Worm (Caenorhabditis elegans) whole organism, young adult: Measurements from ENCODE around the gene str-246.

ENCODE experiments used
- B0019.2 ChIP-seq: fragments of 200-800 bp; sonication (Bioruptor generic); conservative IDR thresholded peaks from 2 replicates; pipeline ENCODE4 v1.3.6; 2022; ENCODE audit warnings: missing genetic modification reagents, missing genetic modification characterization, missing compliant biosample characterization
- B0336.3 ChIP-seq: fragments of 200-800 bp; sonication (Bioruptor generic); IDR thresholded peaks from 2 replicates; pipeline ENCODE4 v1.3.6; 2022; ENCODE audit warnings: missing genetic modification characterization, missing compliant biosample characterization
- F57A8.1 ChIP-seq: fragments of 200-800 bp; sonication (Bioruptor generic); optimal IDR thresholded peaks from 2 replicates; lab custom pipeline; 2018; ENCODE audit warnings: mild to moderate bottlenecking, missing genetic modification characterization, moderate library complexity, missing compliant biosample characterization
- K12H6.12 ChIP-seq: fragments of 200-800 bp; sonication (Bioruptor generic); optimal IDR thresholded peaks from 2 replicates; lab custom pipeline; 2018; ENCODE audit warnings: mild to moderate bottlenecking, missing genetic modification characterization, missing compliant biosample characterization
- Y53F4B.3 ChIP-seq: fragments of 200-800 bp; sonication (Bioruptor generic); IDR thresholded peaks from 2 replicates; pipeline ENCODE4 v1.3.6; 2022; ENCODE audit warnings: missing genetic modification reagents, missing genetic modification characterization, missing compliant biosample characterization
- akir-1 ChIP-seq: fragments of 200-800 bp; sonication (Bioruptor generic); optimal IDR thresholded peaks from 2 replicates; lab custom pipeline; 2018; ENCODE audit warnings: mild to moderate bottlenecking, missing genetic modification characterization, moderate library complexity, missing compliant biosample characterization
- aptf-3 ChIP-seq: fragments of 200-800 bp; sonication (Bioruptor generic); IDR thresholded peaks from 2 replicates; pipeline ENCODE4 v1.3.6; 2022; ENCODE audit warnings: missing genetic modification characterization, missing compliant biosample characterization
- athp-1 ChIP-seq: sonication (generic microtip); optimal IDR thresholded peaks from 2 replicates; lab custom pipeline; 2017; ENCODE audit warnings: mild to moderate bottlenecking, missing genetic modification characterization, missing compliant biosample characterization
- attf-5 ChIP-seq: fragments of 200-800 bp; sonication (Bioruptor generic); optimal IDR thresholded peaks from 2 replicates; lab custom pipeline; 2018; ENCODE audit warnings: mild to moderate bottlenecking, missing genetic modification characterization, missing compliant biosample characterization
- cebp-1 ChIP-seq, 2 experiments: fragments of 200-800 bp in 1 of 2; sonication (Bioruptor generic) in 1 of 2; sonication (generic microtip) in 1 of 2; IDR thresholded peaks in 1 of 2; optimal IDR thresholded peaks in 1 of 2; 2 replicates each; pipeline versions ENCODE4 v1.3.6 to Lab custom; 2017 to 2022; ENCODE audit warnings: missing compliant biosample characterization in 2 of 2, missing genetic modification characterization in 2 of 2, mild to moderate bottlenecking in 1 of 2, missing genetic modification reagents in 1 of 2, moderate library complexity in 1 of 2
- ceh-100 ChIP-seq: fragments of 200-800 bp; sonication (Bioruptor generic); IDR thresholded peaks from 2 replicates; pipeline ENCODE4 v1.3.6; 2022; ENCODE audit warnings: missing genetic modification reagents, missing genetic modification characterization, missing compliant biosample characterization
- ceh-27 ChIP-seq: fragments of 200-800 bp; sonication (Bioruptor generic); optimal IDR thresholded peaks from 2 replicates; lab custom pipeline; 2018; ENCODE audit warnings: mild to moderate bottlenecking, missing genetic modification characterization, moderate library complexity, missing compliant biosample characterization
- ceh-79 ChIP-seq: sonication (generic microtip); optimal IDR thresholded peaks from 2 replicates; lab custom pipeline; 2017; ENCODE audit warnings: mild to moderate bottlenecking, missing genetic modification characterization, missing compliant biosample characterization
- dox-1 ChIP-seq: fragments of 200-800 bp; sonication (Bioruptor generic); IDR thresholded peaks from 2 replicates; pipeline ENCODE4 v1.3.6; 2022; ENCODE audit warnings: missing genetic modification reagents, missing genetic modification characterization, missing compliant biosample characterization
- egrh-3 ChIP-seq: fragments of 200-800 bp; sonication (Bioruptor generic); IDR thresholded peaks from 2 replicates; pipeline ENCODE4 v1.3.6; 2022; ENCODE audit warnings: missing genetic modification reagents, missing genetic modification characterization, missing compliant biosample characterization
- hlh-12 ChIP-seq: sonication (generic microtip); optimal IDR thresholded peaks from 2 replicates; lab custom pipeline; 2016; ENCODE audit warnings: missing genetic modification characterization, missing compliant biosample characterization
- hmg-1.2 ChIP-seq: fragments of 200-800 bp; sonication (Bioruptor generic); IDR thresholded peaks from 2 replicates; pipeline ENCODE4 v1.3.6; 2022; ENCODE audit warnings: missing genetic modification reagents, missing genetic modification characterization, missing compliant biosample characterization
- hrde-1 ChIP-seq: sonication (generic microtip); optimal IDR thresholded peaks from 2 replicates; lab custom pipeline; 2016; ENCODE audit warnings: missing genetic modification characterization, mild to moderate bottlenecking, missing compliant biosample characterization, moderate library complexity, missing genotype, missing genetic modification reagents, borderline replicate concordance
- hsf-1 ChIP-seq: fragments of 200-800 bp; sonication (Bioruptor generic); IDR thresholded peaks from 2 replicates; pipeline ENCODE4 v1.3.6; 2022; ENCODE audit warnings: missing genetic modification reagents, missing genetic modification characterization, missing compliant biosample characterization
- let-607 ChIP-seq, 2 experiments: fragments of 200-800 bp in 1 of 2; sonication (Bioruptor generic) in 1 of 2; sonication (generic microtip) in 1 of 2; optimal IDR thresholded peaks; 2 replicates each; lab custom pipeline; 2016 to 2018; ENCODE audit warnings: mild to moderate bottlenecking in 2 of 2, missing compliant biosample characterization in 2 of 2, missing genetic modification characterization in 2 of 2, moderate library complexity in 2 of 2, missing genotype in 1 of 2
- lin-35 ChIP-seq, 3 experiments: fragments of 150-350 bp in 2 of 3; sonication (generic microtip) in 1 of 3; optimal IDR thresholded peaks; 2 replicates each; lab custom pipeline; 2014 to 2018; ENCODE audit warnings: missing biosample characterization in 3 of 3, missing genetic modification characterization in 3 of 3, missing genetic modification reagents in 3 of 3
- lin-40 ChIP-seq: sonication (generic microtip); optimal IDR thresholded peaks from 2 replicates; lab custom pipeline; 2016; ENCODE audit warnings: missing genetic modification characterization, mild to moderate bottlenecking, missing compliant biosample characterization, missing genotype, missing genetic modification reagents
- lin-54 ChIP-seq: fragments of 200-800 bp; sonication (Bioruptor generic); optimal IDR thresholded peaks from 2 replicates; lab custom pipeline; 2018; ENCODE audit warnings: mild to moderate bottlenecking, missing genetic modification characterization, missing compliant biosample characterization
- madf-10 ChIP-seq: sonication (generic microtip); optimal IDR thresholded peaks from 2 replicates; lab custom pipeline; 2016; ENCODE audit warnings: mild to moderate bottlenecking, missing genetic modification characterization, missing compliant biosample characterization
- madf-3 ChIP-seq: fragments of 200-800 bp; sonication (Bioruptor generic); IDR thresholded peaks from 2 replicates; pipeline ENCODE4 v1.3.6; 2022; ENCODE audit warnings: missing genetic modification reagents, missing genetic modification characterization, missing compliant biosample characterization
- mel-28 ChIP-seq: sonication (generic microtip); optimal IDR thresholded peaks from 2 replicates; lab custom pipeline; 2016; ENCODE audit warnings: borderline replicate concordance, mild to moderate bottlenecking, missing genetic modification characterization, missing compliant biosample characterization
- nfyb-1 ChIP-seq: fragments of 200-800 bp; sonication (Bioruptor generic); IDR thresholded peaks from 2 replicates; pipeline ENCODE4 v1.3.6; 2022; ENCODE audit warnings: missing genetic modification reagents, missing genetic modification characterization, missing compliant biosample characterization
- nhr-179 ChIP-seq: sonication (generic microtip); optimal IDR thresholded peaks from 2 replicates; lab custom pipeline; 2016; ENCODE audit warnings: mild to moderate bottlenecking, missing genetic modification characterization, missing compliant biosample characterization
- nhr-80 ChIP-seq: sonication (generic microtip); optimal IDR thresholded peaks from 2 replicates; lab custom pipeline; 2016; ENCODE audit warnings: missing genetic modification characterization, missing compliant biosample characterization
- pbrm-1 ChIP-seq: fragments of 200-800 bp; sonication (Bioruptor generic); IDR thresholded peaks from 2 replicates; pipeline ENCODE4 v1.3.6; 2022; ENCODE audit warnings: missing genetic modification reagents, missing genetic modification characterization, missing compliant biosample characterization
- pha-4 ChIP-seq: fragments of 150-350 bp; sonication (generic microtip); optimal IDR thresholded peaks from 2 replicates; lab custom pipeline; 2014; ENCODE audit warnings: missing biosample characterization, missing genetic modification reagents, missing genetic modification characterization
- sdz-38 ChIP-seq: sonication (generic microtip); optimal IDR thresholded peaks from 2 replicates; lab custom pipeline; 2016; ENCODE audit warnings: missing genotype, missing genetic modification characterization, missing compliant biosample characterization
- sea-2 ChIP-seq: fragments of 200-800 bp; sonication (Bioruptor generic); IDR thresholded peaks from 2 replicates; pipeline ENCODE4 v1.3.6; 2022; ENCODE audit warnings: missing genetic modification characterization, missing compliant biosample characterization
- snpc-1.1 ChIP-seq: sonication (generic microtip); optimal IDR thresholded peaks from 2 replicates; lab custom pipeline; 2017; ENCODE audit warnings: missing genetic modification characterization, mild to moderate bottlenecking, missing compliant biosample characterization, antibody characterized with exemption, moderate library complexity, missing genotype, missing genetic modification reagents; ENCODE audit not compliant: insufficient read depth
- tbp1 ChIP-seq: fragments of 200-800 bp; sonication (Bioruptor generic); optimal IDR thresholded peaks from 2 replicates; lab custom pipeline; 2018; ENCODE audit warnings: mild to moderate bottlenecking, missing genetic modification characterization, missing compliant biosample characterization
- tbx-9 ChIP-seq: sonication (generic microtip); optimal IDR thresholded peaks from 2 replicates; lab custom pipeline; 2016; ENCODE audit warnings: borderline replicate concordance, missing genetic modification characterization, inconsistent platforms, missing compliant biosample characterization
- zfh-2 ChIP-seq: fragments of 200-800 bp; sonication (Bioruptor generic); conservative IDR thresholded peaks from 2 replicates; pipeline ENCODE4 v1.3.6; 2022; ENCODE audit warnings: missing genetic modification reagents, missing genetic modification characterization, missing compliant biosample characterization
- ztf-18 ChIP-seq: sonication (generic microtip); optimal IDR thresholded peaks from 2 replicates; lab custom pipeline; 2016; ENCODE audit warnings: missing genotype, mild to moderate bottlenecking, missing genetic modification characterization, missing compliant biosample characterization
- ztf-25 ChIP-seq: fragments of 200-800 bp; sonication (Bioruptor generic); IDR thresholded peaks from 2 replicates; pipeline ENCODE4 v1.3.6; 2022; ENCODE audit warnings: missing genetic modification reagents, missing genetic modification characterization, missing compliant biosample characterization
- ztf-26 ChIP-seq: sonication (generic microtip); optimal IDR thresholded peaks from 2 replicates; lab custom pipeline; 2017; ENCODE audit warnings: missing genetic modification characterization, missing compliant biosample characterization

The str-246 gene

DNA sequence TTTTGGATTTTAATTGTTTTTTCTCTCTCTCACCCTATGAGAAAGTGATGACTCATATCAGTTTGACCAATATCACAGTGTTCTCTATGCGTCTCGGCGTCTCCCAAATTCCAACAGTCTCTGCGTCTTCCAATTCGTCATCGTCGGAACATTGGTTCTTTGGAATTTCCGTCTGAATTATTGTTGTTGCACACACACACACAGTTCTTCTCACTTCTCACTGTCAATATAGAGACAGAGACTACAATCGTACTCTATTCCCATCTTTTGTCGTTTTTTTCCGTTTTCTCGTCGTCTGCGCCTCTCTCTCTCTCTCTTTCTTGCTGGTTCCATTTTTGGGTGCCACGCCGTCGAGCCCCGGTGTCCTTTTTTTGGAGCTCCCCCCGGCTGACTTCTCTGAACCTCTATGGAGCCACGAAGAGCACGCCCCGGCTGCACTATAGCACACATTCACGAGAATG lies 26.8 kb upstream of the str-246 start:
- TF ChIP-seq hmg-1.2 (peak; percentile 77; the same call in 1 of the 2 replicates), B0019.2 (no peak), pha-4 (tag; lab: Kevin White, UChicago) (peak; percentile 35), mel-28 (tag; lab: Kevin White, UChicago) (no peak), madf-3 (GFP tag; lab: Robert Waterston, UW) (no peak), attf-5 (GFP tag; lab: Kevin White, UChicago) (peak; percentile 39), ztf-25 (GFP tag; lab: Robert Waterston, UW) (no peak), lin-40 (tag; lab: Kevin White, UChicago) (peak; percentile 32), dox-1 (GFP tag; lab: Robert Waterston, UW) (peak; percentile 21; the same call in 1 of the 2 replicates), lin-35 (GFP tag; optimal IDR thresholded peaks at IDR 0.05; lab: Kevin White, UChicago) (no peak), cebp-1 (GFP tag; IDR thresholded peaks at IDR 0.05; lab: Robert Waterston, UW) (peak; percentile 11; the same call in 1 of the 2 replicates), cebp-1 (tag; optimal IDR thresholded peaks at IDR 0.05; lab: Kevin White, UChicago) (peak; percentile 29), nhr-80 (tag; lab: Kevin White, UChicago) (peak; percentile 34), ceh-100 (no peak), zfh-2 (GFP tag; lab: Robert Waterston, UW) (peak; percentile 90), akir-1 (GFP tag; lab: Kevin White, UChicago) (no peak), tbx-9 (no peak), pbrm-1 (no peak), tbp1 (GFP tag; lab: Kevin White, UChicago) (peak; percentile 13)

DNA sequence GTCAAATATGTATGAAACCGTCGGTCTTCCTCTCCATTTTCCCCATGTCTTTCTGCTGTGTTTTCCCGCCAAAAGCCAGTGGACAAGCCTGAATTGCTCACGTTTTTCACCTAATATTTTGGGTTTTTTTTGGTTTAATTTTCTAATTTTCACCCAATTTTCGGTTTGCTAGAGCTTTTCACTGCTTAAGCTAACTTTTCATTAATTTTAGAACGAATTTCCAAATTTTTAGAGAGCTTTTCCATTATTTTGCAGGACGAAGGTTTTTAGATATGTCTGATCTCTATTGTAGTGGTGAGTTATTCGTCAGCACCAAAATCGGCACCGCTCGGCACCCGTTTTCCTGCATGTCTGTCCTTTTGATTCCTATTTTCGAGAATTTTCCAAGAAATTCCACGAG lies 23.9 kb upstream of the str-246 start:
- no peak for TF ChIP-seq ceh-27
- TF ChIP-seq K12H6.12 (tag; lab: Kevin White, UChicago): no peak
- TF ChIP-seq snpc-1.1 (tag; lab: Kevin White, UChicago): no peak
- TF ChIP-seq sea-2: no peak

- no peak for TF ChIP-seq nhr-179 (tag; lab: Kevin White, UChicago)
- TF ChIP-seq ceh-79 (tag; lab: Kevin White, UChicago): no peak
- TF ChIP-seq F57A8.1 (GFP tag; lab: Kevin White, UChicago): no peak
These were observed 23.5 kb upstream of the str-246 start for ce11 chrIII:11054032-11054431.

ce11 chrIII:11054532-11055265 lies 22.8 kb upstream of the str-246 start:
- no peak for TF ChIP-seq hrde-1 (tag; lab: Kevin White, UChicago)
- peak; percentile 55; the same call in 1 of the 2 replicates for TF ChIP-seq egrh-3 (GFP tag; lab: Robert Waterston, UW)
- peak; percentile 40 for TF ChIP-seq madf-10 (tag; lab: Kevin White, UChicago)
- TF ChIP-seq nfyb-1 (GFP tag; lab: Robert Waterston, UW): peak; percentile 58
- no peak for TF ChIP-seq hsf-1
- TF ChIP-seq hlh-12 (tag; lab: Kevin White, UChicago): no peak
- no peak for TF ChIP-seq Y53F4B.3 (GFP tag; lab: Robert Waterston, UW)
- peak; percentile 36 for TF ChIP-seq ztf-18 (tag; lab: Kevin White, UChicago)
- TF ChIP-seq hmg-1.2: peak; percentile 82
- no peak for TF ChIP-seq snpc-1.1 (tag; lab: Kevin White, UChicago)
- no peak for TF ChIP-seq nhr-179 (tag; lab: Kevin White, UChicago)
- peak; percentile 55; the same call in 1 of the 2 replicates for TF ChIP-seq B0336.3 (GFP tag; lab: Robert Waterston, UW)
- TF ChIP-seq cebp-1 (GFP tag; IDR thresholded peaks at IDR 0.05; lab: Robert Waterston, UW): no peak
- TF ChIP-seq cebp-1 (tag; optimal IDR thresholded peaks at IDR 0.05; lab: Kevin White, UChicago): peak; percentile 75
- peak; percentile 96 for TF ChIP-seq zfh-2 (GFP tag; lab: Robert Waterston, UW)
- TF ChIP-seq athp-1 (tag; lab: Kevin White, UChicago): no peak
- peak in 1 of 2 experiments; percentile 52 for TF ChIP-seq let-607 (tag; optimal IDR thresholded peaks at IDR 0.05; lab: Kevin White, UChicago)
- peak; percentile 55 for TF ChIP-seq ceh-27
- TF ChIP-seq lin-54 (GFP tag; lab: Kevin White, UChicago): peak; percentile 3
- TF ChIP-seq aptf-3 (GFP tag; lab: Robert Waterston, UW): no peak
- peak; percentile 40 for TF ChIP-seq ztf-26 (tag; lab: Kevin White, UChicago)
- TF ChIP-seq sdz-38 (tag; lab: Kevin White, UChicago): no peak
